Worm (Caenorhabditis elegans) whole organism, L1 larva: ENCODE data around the gene ani-1.

Source experiments
- ama-1 ChIP-seq: fragments of 150-350 bp; optimal IDR thresholded peaks from 2 replicates; lab custom pipeline; 2014
- efl-1 ChIP-seq, 4 experiments: fragments of 150-350 bp; optimal IDR thresholded peaks in 3 of 4; peaks in 1 of 4; 1 replicate in 1 of 4; 2 replicates in 3 of 4; lab custom pipeline; 2014; ENCODE audit warnings: missing biosample characterization in 2 of 4, missing genetic modification characterization in 2 of 4, missing genetic modification reagents in 2 of 4
- egl-27 ChIP-seq, 2 experiments: fragments of 150-350 bp in 1 of 2; sonication (generic microtip); optimal IDR thresholded peaks; 3 replicates each; lab custom pipeline; 2017 to 2018; ENCODE audit warnings: missing biosample characterization in 2 of 2, missing genetic modification characterization in 2 of 2, missing genetic modification reagents in 2 of 2
- lin-39 ChIP-seq: fragments of 150-350 bp; optimal IDR thresholded peaks from 2 replicates; lab custom pipeline; 2014; ENCODE audit warnings: missing biosample characterization, missing genetic modification reagents, missing genetic modification characterization
- nhr-237 ChIP-seq: fragments of 150-350 bp; optimal IDR thresholded peaks from 2 replicates; lab custom pipeline; 2014; ENCODE audit warnings: missing biosample characterization, missing genetic modification characterization
- nhr-47 ChIP-seq: sonication (generic microtip); optimal IDR thresholded peaks from 2 replicates; lab custom pipeline; 2016; ENCODE audit warnings: mild to moderate bottlenecking, missing genetic modification characterization, moderate library complexity, missing compliant biosample characterization
- unc-130 ChIP-seq: fragments of 150-350 bp; optimal IDR thresholded peaks from 2 replicates; lab custom pipeline; 2017; ENCODE audit warnings: missing biosample characterization, missing genetic modification characterization, inconsistent platforms
- unc-86 ChIP-seq: sonication (generic microtip); optimal IDR thresholded peaks from 2 replicates; lab custom pipeline; 2016; ENCODE audit warnings: missing genetic modification characterization, missing compliant biosample characterization

ce11 chrIII:12414533-12414932 lies 38.6 kb downstream of the ani-1 start:
- TF ChIP-seq lin-39 (tag; lab: Kevin White, UChicago) (no peak), unc-86 (tag; lab: Kevin White, UChicago) (no peak), egl-27 (tag; optimal IDR thresholded peaks at IDR 0.05; lab: Kevin White, UChicago) (no peak), efl-1 (optimal IDR thresholded peaks at IDR 0.05; lab: Kevin White, UChicago) (no peak), efl-1 (GFP tag; optimal IDR thresholded peaks at IDR 0.05 in 1 of 2; lab: Kevin White, UChicago) (peak in 1 of 2 experiments; percentile 81), nhr-237 (tag; lab: Kevin White, UChicago) (no peak), ama-1 (lab: Kevin White, UChicago) (no peak), unc-130 (tag; lab: Kevin White, UChicago) (no peak), nhr-47 (tag; lab: Kevin White, UChicago) (no peak)
